Worm (Caenorhabditis elegans) whole organism, late embryonic: ENCODE measurements around the gene rpt-1.

ENCODE experiments used
- F13H6.1 ChIP-seq: sonication (generic microtip); optimal IDR thresholded peaks from 2 replicates; lab custom pipeline; 2016; ENCODE audit warnings: missing genetic modification characterization, missing compliant biosample characterization
- K09A11.1 ChIP-seq: sonication (generic microtip); optimal IDR thresholded peaks from 2 replicates; lab custom pipeline; 2017; ENCODE audit warnings: antibody characterized with exemption, mild to moderate bottlenecking, missing genetic modification characterization, missing compliant biosample characterization; ENCODE audit not compliant: insufficient read depth
- Y22D7AL.16 ChIP-seq: sonication (generic microtip); optimal IDR thresholded peaks from 2 replicates; lab custom pipeline; 2016; ENCODE audit warnings: missing genetic modification characterization, missing compliant biosample characterization
- ahr-1 ChIP-seq: sonication (generic microtip); optimal IDR thresholded peaks from 2 replicates; lab custom pipeline; 2016; ENCODE audit warnings: missing genetic modification characterization, missing compliant biosample characterization
- ceh-31 ChIP-seq: sonication (generic microtip); optimal IDR thresholded peaks from 2 replicates; lab custom pipeline; 2016; ENCODE audit warnings: missing genetic modification characterization, missing compliant biosample characterization
- ceh-9 ChIP-seq: sonication (generic microtip); optimal IDR thresholded peaks from 2 replicates; lab custom pipeline; 2016; ENCODE audit warnings: mild to moderate bottlenecking, missing genetic modification characterization, inconsistent platforms, missing compliant biosample characterization
- che-1 ChIP-seq: sonication (generic microtip); optimal IDR thresholded peaks from 2 replicates; lab custom pipeline; 2016; ENCODE audit warnings: mild to moderate bottlenecking, missing genetic modification characterization, missing compliant biosample characterization
- elt-4 ChIP-seq: sonication (generic microtip); optimal IDR thresholded peaks from 2 replicates; lab custom pipeline; 2016; ENCODE audit warnings: missing genetic modification characterization, missing compliant biosample characterization
- eyg-1 ChIP-seq: sonication (generic microtip); optimal IDR thresholded peaks from 2 replicates; lab custom pipeline; 2016; ENCODE audit warnings: missing genotype, missing genetic modification characterization, missing compliant biosample characterization
- fax-1 ChIP-seq: sonication (generic microtip); optimal IDR thresholded peaks from 2 replicates; lab custom pipeline; 2016; ENCODE audit warnings: missing genotype, missing genetic modification characterization, missing compliant biosample characterization
- fkh-10 ChIP-seq: fragments of 150-350 bp; optimal IDR thresholded peaks from 2 replicates; lab custom pipeline; 2014; ENCODE audit warnings: missing biosample characterization, missing genetic modification reagents, missing genetic modification characterization
- fkh-6 ChIP-seq: sonication (generic microtip); optimal IDR thresholded peaks from 2 replicates; lab custom pipeline; 2016; ENCODE audit warnings: missing genetic modification characterization, missing compliant biosample characterization
- hlh-13 ChIP-seq: fragments of 200-800 bp; sonication (Bioruptor generic); optimal IDR thresholded peaks from 2 replicates; lab custom pipeline; 2018; ENCODE audit warnings: mild to moderate bottlenecking, missing genetic modification characterization, missing compliant biosample characterization
- hlh-15 ChIP-seq: sonication (generic microtip); optimal IDR thresholded peaks from 2 replicates; lab custom pipeline; 2016; ENCODE audit warnings: missing genetic modification characterization, missing compliant biosample characterization
- hlh-6 ChIP-seq: sonication (generic microtip); optimal IDR thresholded peaks from 2 replicates; lab custom pipeline; 2016; ENCODE audit warnings: missing genotype, missing genetic modification characterization, missing compliant biosample characterization
- hlh-8 ChIP-seq: sonication (generic microtip); optimal IDR thresholded peaks from 2 replicates; lab custom pipeline; 2016; ENCODE audit warnings: missing genotype, missing genetic modification characterization, missing compliant biosample characterization
- nhr-11 ChIP-seq: fragments of 150-350 bp; optimal IDR thresholded peaks from 2 replicates; lab custom pipeline; 2014; ENCODE audit warnings: missing biosample characterization, missing genetic modification characterization
- nhr-232 ChIP-seq: sonication (generic microtip); optimal IDR thresholded peaks from 2 replicates; lab custom pipeline; 2016; ENCODE audit warnings: missing genetic modification characterization, missing compliant biosample characterization
- pha-4 ChIP-seq: fragments of 150-350 bp; optimal IDR thresholded peaks from 2 replicates; lab custom pipeline; 2018; ENCODE audit warnings: missing biosample characterization, missing genetic modification reagents, missing genetic modification characterization
- pqm-1 ChIP-seq: sonication (generic microtip); optimal IDR thresholded peaks from 2 replicates; lab custom pipeline; 2016; ENCODE audit warnings: missing genetic modification characterization, missing compliant biosample characterization
- rnt-1 ChIP-seq: sonication (generic microtip); optimal IDR thresholded peaks from 2 replicates; lab custom pipeline; 2016; ENCODE audit warnings: missing genetic modification characterization, missing compliant biosample characterization
- sdc-2 ChIP-seq: sonication (generic microtip); optimal IDR thresholded peaks from 2 replicates; lab custom pipeline; 2016; ENCODE audit warnings: missing genotype, missing genetic modification characterization, missing compliant biosample characterization
- sox-2 ChIP-seq: fragments of 200-800 bp; sonication (Bioruptor generic); IDR thresholded peaks from 2 replicates; pipeline ENCODE4 v1.3.6; 2022; ENCODE audit warnings: missing genetic modification reagents, missing genetic modification characterization, missing compliant biosample characterization
- sox-4 ChIP-seq: sonication (generic microtip); optimal IDR thresholded peaks from 2 replicates; lab custom pipeline; 2017; ENCODE audit warnings: mild to moderate bottlenecking, missing genetic modification characterization, inconsistent platforms, missing compliant biosample characterization
- syd-9 ChIP-seq: sonication (generic microtip); optimal IDR thresholded peaks from 2 replicates; lab custom pipeline; 2016; ENCODE audit warnings: mild to moderate bottlenecking, missing genetic modification characterization, moderate library complexity, missing compliant biosample characterization
- tbx-2 ChIP-seq: sonication (generic microtip); optimal IDR thresholded peaks from 2 replicates; lab custom pipeline; 2016; ENCODE audit warnings: missing genetic modification characterization, missing compliant biosample characterization
- tbx-7 ChIP-seq: sonication (generic microtip); optimal IDR thresholded peaks from 2 replicates; lab custom pipeline; 2016; ENCODE audit warnings: missing genotype, missing genetic modification characterization, missing compliant biosample characterization
- unc-42 ChIP-seq: sonication (generic microtip); optimal IDR thresholded peaks from 2 replicates; lab custom pipeline; 2016; ENCODE audit warnings: missing genotype, missing genetic modification characterization, missing compliant biosample characterization
- unc-55 ChIP-seq: sonication (generic microtip); optimal IDR thresholded peaks from 2 replicates; lab custom pipeline; 2017; ENCODE audit warnings: missing biosample characterization, missing genetic modification reagents, missing genetic modification characterization
- ztf-16 ChIP-seq: sonication (generic microtip); optimal IDR thresholded peaks from 2 replicates; lab custom pipeline; 2017; ENCODE audit warnings: missing genetic modification characterization, missing compliant biosample characterization

The rpt-1 gene

DNA sequence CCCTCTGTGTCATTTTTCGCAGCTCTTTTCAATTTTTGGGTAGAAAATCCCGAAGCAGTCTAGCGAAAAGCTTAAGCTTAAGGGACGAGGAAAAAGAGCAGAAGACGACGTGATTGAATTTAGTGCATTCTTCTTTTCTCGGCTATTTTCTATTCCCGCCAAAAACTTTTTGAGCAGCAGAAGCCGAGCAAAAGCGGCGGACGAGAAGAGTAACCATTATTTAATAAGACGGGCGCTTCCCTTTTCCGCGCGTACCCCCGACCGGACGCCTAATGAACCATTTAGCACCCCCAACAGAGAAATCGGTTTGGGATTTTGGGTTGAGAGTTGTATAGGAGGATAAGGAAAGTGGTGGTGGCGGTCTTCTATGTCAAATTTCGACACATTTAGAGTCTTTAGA lies 28.6 kb downstream of the rpt-1 start:
- TF ChIP-seq unc-42 (tag; lab: Kevin White, UChicago) = peak; percentile 98
- no peak for TF ChIP-seq F13H6.1 (tag; lab: Kevin White, UChicago)
- TF ChIP-seq ztf-16 = no peak
- peak; percentile 53 for TF ChIP-seq fkh-10 (GFP tag; lab: Kevin White, UChicago)
- TF ChIP-seq, all 69 proteins: peak for 2

- TF ChIP-seq ceh-9 (tag; lab: Kevin White, UChicago) = no peak
- peak; percentile 62 for TF ChIP-seq sox-2 (GFP tag; lab: Robert Waterston, UW)
Observed at ce11 chrV:11952854-11953447, 29.2 kb downstream of the rpt-1 start.

ce11 chrV:11951227-11951626 lies 31.0 kb downstream of the rpt-1 start:
- TF ChIP-seq nhr-11 (tag; lab: Kevin White, UChicago) (no peak), pha-4 (tag; lab: Kevin White, UChicago) (no peak), fkh-6 (tag; lab: Kevin White, UChicago) (no peak), che-1 (tag; lab: Kevin White, UChicago) (no peak), ahr-1 (no peak), hlh-15 (tag; lab: Kevin White, UChicago) (no peak), ztf-16 (no peak), hlh-6 (tag; lab: Kevin White, UChicago) (no peak)

DNA sequence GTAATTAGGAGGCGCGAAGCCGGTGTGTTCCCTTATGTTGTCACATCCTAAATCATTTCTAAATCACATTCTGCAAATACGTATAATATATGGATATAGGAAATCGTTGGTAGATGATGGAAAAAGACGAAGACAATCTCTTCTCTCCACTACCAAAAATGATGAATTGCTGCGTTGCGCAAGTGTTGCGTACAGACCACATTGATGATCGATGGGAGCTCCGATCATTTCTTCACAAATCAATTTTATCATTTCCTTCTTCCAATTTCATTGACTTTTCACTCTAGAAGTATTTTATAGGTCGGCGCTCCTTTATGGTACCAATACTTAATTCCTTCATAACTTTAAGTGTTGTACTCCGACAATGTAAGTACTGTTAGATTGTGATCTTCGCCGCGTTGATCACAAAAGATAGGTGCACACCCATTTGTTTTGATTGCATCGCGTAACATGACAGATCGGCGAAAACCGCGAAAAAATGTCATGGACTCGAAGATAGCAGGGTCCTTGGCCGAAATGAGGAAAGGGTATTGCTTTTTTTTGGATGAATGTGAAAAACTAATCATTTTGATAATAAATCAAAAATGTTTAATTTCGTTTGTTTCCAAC lies 32.6 kb downstream of the rpt-1 start:
- TF ChIP-seq ceh-31 = no peak
- peak; percentile 6 for TF ChIP-seq tbx-2 (tag; lab: Kevin White, UChicago)
- peak; percentile 55 for TF ChIP-seq unc-55
- TF ChIP-seq sox-4 (tag; lab: Kevin White, UChicago) = no peak
- TF ChIP-seq elt-4 (tag; lab: Kevin White, UChicago) = no peak

DNA sequence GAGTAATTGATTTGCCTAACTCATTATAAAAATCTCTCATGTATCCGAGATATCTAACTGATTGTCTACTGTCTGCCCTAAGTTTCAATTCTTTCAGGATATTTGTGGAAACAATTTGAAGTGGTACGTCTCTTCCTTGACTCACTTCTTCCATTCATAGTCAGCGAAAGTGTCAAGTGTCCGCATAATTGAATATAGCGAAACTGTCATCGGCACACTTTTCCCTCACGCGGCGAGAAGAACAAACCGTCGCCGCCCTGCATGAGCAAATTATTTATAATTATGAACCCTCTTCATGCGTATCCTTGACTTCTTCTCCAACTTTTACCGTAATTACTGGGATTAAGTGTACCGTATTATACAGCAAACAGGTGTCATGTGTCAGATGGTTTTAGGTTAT lies 33.6 kb downstream of the rpt-1 start:
- TF ChIP-seq sdc-2 (tag; lab: Kevin White, UChicago) (no peak), pqm-1 (tag; lab: Kevin White, UChicago) (no peak), nhr-232 (tag; lab: Kevin White, UChicago) (no peak), tbx-7 (tag; lab: Kevin White, UChicago) (no peak), eyg-1 (tag; lab: Kevin White, UChicago) (no peak), hlh-8 (no peak), unc-42 (tag; lab: Kevin White, UChicago) (peak; percentile 48), hlh-13 (no peak), F13H6.1 (tag; lab: Kevin White, UChicago) (no peak), Y22D7AL.16 (tag; lab: Kevin White, UChicago) (no peak), rnt-1 (tag; lab: Kevin White, UChicago) (no peak), fax-1 (tag; lab: Kevin White, UChicago) (no peak), ceh-31 (peak; percentile 18), tbx-2 (tag; lab: Kevin White, UChicago) (no peak)

ce11 chrV:11947414-11947954 lies 34.7 kb downstream of the rpt-1 start:
- TF ChIP-seq unc-55 = peak; percentile 86
- TF ChIP-seq syd-9 (tag; lab: Kevin White, UChicago) = no peak

DNA sequence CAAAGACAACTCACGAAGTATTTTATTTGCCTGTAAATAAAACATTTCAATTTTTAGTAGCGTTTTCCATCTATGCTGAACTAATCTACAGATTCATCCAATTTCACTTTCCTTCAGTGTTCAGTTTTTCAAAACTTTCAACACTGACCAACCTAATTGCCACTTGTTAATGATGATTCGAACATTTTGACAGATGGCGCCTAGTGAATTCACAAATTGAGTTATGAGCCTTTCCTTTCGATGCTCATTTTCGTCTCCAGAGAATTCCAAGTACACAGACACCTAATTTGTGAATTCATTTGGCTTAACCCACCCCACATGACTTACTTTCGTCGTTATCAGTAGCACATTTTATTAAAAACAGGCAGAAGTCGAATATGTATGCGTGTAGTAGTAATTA lies 35.4 kb downstream of the rpt-1 start:
- TF ChIP-seq unc-42 (tag; lab: Kevin White, UChicago) = peak; percentile 53
- no peak for TF ChIP-seq K09A11.1 (tag; lab: Kevin White, UChicago)
